Worm (Caenorhabditis elegans) whole organism, L1 larva: ENCODE measurements around the gene C34B4.4.

Experiments used
- C16A3.4 ChIP-seq: fragments of 150-350 bp; optimal IDR thresholded peaks from 2 replicates; lab custom pipeline; 2014; ENCODE audit warnings: missing biosample characterization, missing genetic modification characterization
- ets-5 ChIP-seq: fragments of 200-800 bp; sonication (Bioruptor generic); IDR thresholded peaks from 2 replicates; pipeline ENCODE4 v1.3.6; 2022; ENCODE audit warnings: missing genetic modification characterization, missing compliant biosample characterization
- nhr-12 ChIP-seq: sonication (generic microtip); optimal IDR thresholded peaks from 2 replicates; lab custom pipeline; 2017; ENCODE audit warnings: missing biosample characterization, missing genetic modification characterization
- nhr-28 ChIP-seq: fragments of 150-350 bp; optimal IDR thresholded peaks from 2 replicates; lab custom pipeline; 2014; ENCODE audit warnings: missing biosample characterization, missing genetic modification characterization
- nhr-71 ChIP-seq: sonication (generic microtip); optimal IDR thresholded peaks from 2 replicates; lab custom pipeline; 2016; ENCODE audit warnings: mild to moderate bottlenecking, missing genetic modification characterization, moderate library complexity, missing compliant biosample characterization
- nhr-77 ChIP-seq: fragments of 150-350 bp; optimal IDR thresholded peaks from 2 replicates; lab custom pipeline; 2014; ENCODE audit warnings: missing biosample characterization, missing genetic modification characterization
- unc-98 ChIP-seq: fragments of 200-800 bp; sonication (Bioruptor generic); IDR thresholded peaks from 2 replicates; pipeline ENCODE4 v1.3.6; 2022; ENCODE audit warnings: missing genetic modification characterization, missing compliant biosample characterization

DNA sequence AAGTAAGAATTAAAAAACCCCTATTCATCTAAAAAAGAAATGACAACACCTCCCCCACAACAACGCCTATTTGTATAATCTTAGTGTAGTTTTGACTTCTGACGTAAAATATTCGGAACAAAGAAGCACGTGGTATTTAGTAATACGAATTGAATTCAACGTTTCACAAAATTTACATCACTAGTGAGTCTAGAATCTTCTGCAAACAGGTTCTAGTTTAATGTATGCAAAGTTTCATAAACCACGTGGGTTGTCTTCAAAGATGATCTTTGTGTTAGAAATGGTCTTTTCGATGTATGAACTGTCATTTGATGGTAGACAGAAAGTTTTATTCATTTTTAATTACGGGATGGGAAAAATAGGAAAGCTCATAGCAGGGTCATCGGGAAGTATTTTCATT lies 17.1 kb upstream of the C34B4.4 start:
- TF ChIP-seq C16A3.4 (no peak), nhr-12 (tag; lab: Kevin White, UChicago) (no peak), nhr-77 (tag; lab: Kevin White, UChicago) (no peak), unc-98 (GFP tag; lab: Robert Waterston, UW) (no peak), ets-5 (no peak), nhr-28 (tag; lab: Kevin White, UChicago) (no peak), nhr-71 (tag; lab: Kevin White, UChicago) (peak; percentile 24)
